Fruit fly (Drosophila melanogaster) whole organism, embryonic: ENCODE results near the gene Eno.

Experiments used
- CG10147 ChIP-seq: fragments of 200-800 bp; sonication (Bioruptor generic); optimal IDR thresholded peaks from 2 replicates; lab custom pipeline; 2019; ENCODE audit warnings: missing biosample characterization, mild to moderate bottlenecking, missing genetic modification characterization, moderate library complexity
- CG12769 ChIP-seq: fragments of 200-800 bp; sonication (Bioruptor generic); optimal IDR thresholded peaks from 2 replicates; lab custom pipeline; 2019; ENCODE audit warnings: missing biosample characterization, mild to moderate bottlenecking, missing genetic modification characterization, moderate library complexity
- CG12942 ChIP-seq: fragments of 200-800 bp; sonication (Bioruptor generic); optimal IDR thresholded peaks from 3 replicates; lab custom pipeline; 2016; ENCODE audit warnings: missing biosample characterization, missing genetic modification characterization
- CG13424 ChIP-seq: fragments of 200-800 bp; sonication (Bioruptor generic); optimal IDR thresholded peaks from 2 replicates; lab custom pipeline; 2019; ENCODE audit warnings: missing biosample characterization, mild to moderate bottlenecking, missing genetic modification characterization, moderate library complexity
- CG1529 ChIP-seq: fragments of 200-800 bp; sonication (Bioruptor generic); optimal IDR thresholded peaks from 3 replicates; lab custom pipeline; 2018; ENCODE audit warnings: missing biosample characterization, missing genetic modification characterization
- CG1603 ChIP-seq: fragments of 200-800 bp; sonication (Bioruptor generic); optimal IDR thresholded peaks from 2 replicates; lab custom pipeline; 2019; ENCODE audit warnings: missing biosample characterization, mild to moderate bottlenecking, missing genetic modification characterization, moderate library complexity
- CG32532 ChIP-seq: fragments of 200-800 bp; sonication (Bioruptor generic); IDR thresholded peaks from 2 replicates; pipeline ENCODE4 v1.3.6; 2022; ENCODE audit warnings: missing biosample characterization, missing genetic modification characterization
- CG6689 ChIP-seq: fragments of 200-800 bp; sonication (Bioruptor generic); IDR thresholded peaks from 2 replicates; pipeline ENCODE4 v1.3.6; 2022; ENCODE audit warnings: missing biosample characterization, missing genetic modification characterization
- CG8290 ChIP-seq, 3 experiments: fragments of 200-800 bp; sonication (Bioruptor generic); optimal IDR thresholded peaks; 2 replicates each; lab custom pipeline; 2016 to 2019; ENCODE audit warnings: missing biosample characterization in 3 of 3, missing genetic modification characterization in 3 of 3, mild to moderate bottlenecking in 2 of 3, moderate library complexity in 1 of 3
- GATAe ChIP-seq: fragments of 200-800 bp; sonication (Bioruptor generic); conservative IDR thresholded peaks from 2 replicates; pipeline ENCODE4 v1.3.6; 2022; ENCODE audit warnings: missing biosample characterization, missing genetic modification characterization
- Gsc ChIP-seq: fragments of 200-800 bp; sonication (Bioruptor generic); IDR thresholded peaks from 2 replicates; pipeline ENCODE4 v1.3.6; 2022; ENCODE audit warnings: missing biosample characterization, missing genetic modification characterization
- Med ChIP-seq: fragments of 200-800 bp; sonication (Bioruptor generic); peaks from one replicate; lab custom pipeline; 2016; ENCODE audit warnings: missing biosample characterization, missing genetic modification characterization, mild to moderate bottlenecking, inconsistent platforms, moderate library complexity
- NC2β ChIP-seq: fragments of 200-800 bp; sonication (Bioruptor generic); optimal IDR thresholded peaks from 2 replicates; lab custom pipeline; 2016; ENCODE audit warnings: missing biosample characterization, missing genetic modification characterization
- Nf-YB ChIP-seq: fragments of 200-800 bp; sonication (Bioruptor generic); optimal IDR thresholded peaks from 3 replicates; lab custom pipeline; 2019; ENCODE audit warnings: missing biosample characterization, mild to moderate bottlenecking, missing genetic modification characterization, moderate library complexity
- PHDP ChIP-seq: fragments of 200-800 bp; sonication (Bioruptor generic); optimal IDR thresholded peaks from 3 replicates; lab custom pipeline; 2018; ENCODE audit warnings: missing biosample characterization, mild to moderate bottlenecking, missing genetic modification characterization, moderate library complexity
- Pdp1 ChIP-seq, 2 experiments: fragments of 200-800 bp; sonication (Bioruptor generic); optimal IDR thresholded peaks; 3 replicates each; lab custom pipeline; 2016; ENCODE audit warnings: missing biosample characterization in 2 of 2, missing genetic modification characterization in 2 of 2, mild to moderate bottlenecking in 1 of 2, moderate library complexity in 1 of 2
- Six4 ChIP-seq: fragments of 200-800 bp; sonication (Bioruptor generic); optimal IDR thresholded peaks from 2 replicates; lab custom pipeline; 2016; ENCODE audit warnings: missing biosample characterization, missing genetic modification characterization
- Tbp ChIP-seq: fragments of >200 bp; optimal IDR thresholded peaks from 2 replicates; lab custom pipeline; 2018; ENCODE audit warnings: missing biosample characterization, missing genetic modification characterization
- YL-1 ChIP-seq: fragments of 200-800 bp; sonication (Bioruptor generic); optimal IDR thresholded peaks from 3 replicates; lab custom pipeline; 2017; ENCODE audit warnings: missing biosample characterization, mild to moderate bottlenecking, missing genetic modification characterization
- ap ChIP-seq: fragments of 200-800 bp; sonication (Bioruptor generic); IDR thresholded peaks from 2 replicates; pipeline ENCODE4 v1.3.6; 2022; ENCODE audit warnings: missing biosample characterization, missing genetic modification characterization
- cg ChIP-seq: fragments of 200-800 bp; sonication (Bioruptor generic); optimal IDR thresholded peaks from 3 replicates; lab custom pipeline; 2019; ENCODE audit warnings: missing biosample characterization, mild to moderate bottlenecking, missing genetic modification characterization, moderate library complexity
- chinmo ChIP-seq: fragments of 200-800 bp; sonication (Bioruptor generic); IDR thresholded peaks from 4 replicates; pipeline ENCODE4 v1.3.6; 2022; ENCODE audit warnings: missing biosample characterization, missing genetic modification characterization; ENCODE audit not compliant: partially characterized antibody
- chn ChIP-seq: fragments of 200-800 bp; sonication (Bioruptor generic); optimal IDR thresholded peaks from 2 replicates; lab custom pipeline; 2016; ENCODE audit warnings: missing biosample characterization, missing genetic modification characterization
- croc ChIP-seq: fragments of 200-800 bp; sonication (Bioruptor generic); conservative IDR thresholded peaks from 3 replicates; pipeline ENCODE4 v1.3.6; 2022; ENCODE audit warnings: missing biosample characterization, missing genetic modification characterization
- dpn ChIP-seq, 2 experiments: fragments of 200-800 bp; sonication (Bioruptor generic); optimal IDR thresholded peaks; 3 replicates each; lab custom pipeline; 2016; ENCODE audit warnings: missing biosample characterization in 2 of 2, missing genetic modification characterization in 2 of 2
- dysf ChIP-seq: fragments of 200-800 bp; sonication (Bioruptor generic); IDR thresholded peaks from 3 replicates; pipeline ENCODE4 v1.3.6; 2022; ENCODE audit warnings: missing biosample characterization, missing genetic modification characterization
- exex ChIP-seq: fragments of 200-800 bp; sonication (Bioruptor generic); optimal IDR thresholded peaks from 4 replicates; lab custom pipeline; 2018; ENCODE audit warnings: missing biosample characterization, mild to moderate bottlenecking, missing genetic modification characterization, moderate library complexity
- fd3F ChIP-seq: fragments of 200-800 bp; sonication (Bioruptor generic); optimal IDR thresholded peaks from 2 replicates; lab custom pipeline; 2018; ENCODE audit warnings: missing biosample characterization, mild to moderate bottlenecking, missing genetic modification characterization, moderate library complexity
- grn ChIP-seq: fragments of 200-800 bp; sonication (Bioruptor generic); optimal IDR thresholded peaks from 3 replicates; lab custom pipeline; 2017; ENCODE audit warnings: missing biosample characterization, missing genetic modification characterization
- jumu ChIP-seq: fragments of 200-800 bp; sonication (Bioruptor generic); optimal IDR thresholded peaks from 3 replicates; lab custom pipeline; 2016; ENCODE audit warnings: missing biosample characterization, missing genetic modification characterization
- knrl ChIP-seq: fragments of 200-800 bp; sonication (Bioruptor generic); IDR thresholded peaks from 3 replicates; pipeline ENCODE4 v1.3.6; 2022; ENCODE audit warnings: missing biosample characterization, missing genetic modification characterization; ENCODE audit not compliant: partially characterized antibody
- lab ChIP-seq: fragments of 200-800 bp; sonication (Bioruptor generic); optimal IDR thresholded peaks from 3 replicates; lab custom pipeline; 2017; ENCODE audit warnings: missing biosample characterization, missing genetic modification characterization, mild to moderate bottlenecking, moderate library complexity, missing genetic modification reagents
- lov ChIP-seq, 2 experiments: fragments of 200-800 bp in 1 of 2; fragments of >200 bp in 1 of 2; sonication (Bioruptor generic) in 1 of 2; IDR thresholded peaks in 1 of 2; optimal IDR thresholded peaks in 1 of 2; 2 replicates in 1 of 2; 3 replicates in 1 of 2; pipeline versions ENCODE4 v1.3.6 to Lab custom; 2017 to 2022; ENCODE audit warnings: missing biosample characterization in 1 of 2, missing genetic modification characterization in 1 of 2
- maf-S ChIP-seq: fragments of 200-800 bp; sonication (Bioruptor generic); optimal IDR thresholded peaks from 2 replicates; lab custom pipeline; 2016; ENCODE audit warnings: missing biosample characterization, missing genetic modification characterization
- mirr ChIP-seq: fragments of 200-800 bp; sonication (Bioruptor generic); optimal IDR thresholded peaks from 3 replicates; lab custom pipeline; 2018; ENCODE audit warnings: missing biosample characterization, mild to moderate bottlenecking, missing genetic modification characterization
- otp ChIP-seq: fragments of 200-800 bp; sonication (Bioruptor generic); IDR thresholded peaks from 3 replicates; pipeline ENCODE4, ENCODE4 v1.3.6; 2022; ENCODE audit warnings: missing biosample characterization, missing genetic modification characterization
- pfk ChIP-seq: fragments of 200-800 bp; sonication (Bioruptor generic); optimal IDR thresholded peaks from 2 replicates; lab custom pipeline; 2018; ENCODE audit warnings: missing biosample characterization, mild to moderate bottlenecking, missing genetic modification characterization, moderate library complexity
- pho ChIP-seq: fragments of 200-800 bp; sonication (Bioruptor generic); optimal IDR thresholded peaks from 2 replicates; lab custom pipeline; 2016; ENCODE audit warnings: missing biosample characterization, missing genetic modification characterization
- psq ChIP-seq: fragments of 200-800 bp; sonication (Bioruptor generic); optimal IDR thresholded peaks from 2 replicates; lab custom pipeline; 2017; ENCODE audit warnings: missing biosample characterization, missing genetic modification characterization
- rib ChIP-seq: fragments of 200-800 bp; sonication (Bioruptor generic); IDR thresholded peaks from 2 replicates; pipeline ENCODE4 v1.3.6; 2022; ENCODE audit warnings: missing biosample characterization, missing genetic modification characterization
- sd ChIP-seq: fragments of 200-800 bp; sonication (Bioruptor generic); optimal IDR thresholded peaks from 3 replicates; lab custom pipeline; 2018; ENCODE audit warnings: missing biosample characterization, mild to moderate bottlenecking, missing genetic modification characterization, moderate library complexity
- slp2 ChIP-seq: fragments of 200-800 bp; sonication (Bioruptor generic); optimal IDR thresholded peaks from 2 replicates; lab custom pipeline; 2016; ENCODE audit warnings: missing biosample characterization, missing genetic modification characterization
- sug ChIP-seq: fragments of 200-800 bp; optimal IDR thresholded peaks from 2 replicates; lab custom pipeline; 2019; ENCODE audit warnings: missing biosample characterization, mild to moderate bottlenecking, missing genetic modification characterization, moderate library complexity
- tll ChIP-seq, 2 experiments: fragments of 200-800 bp in 1 of 2; fragments of >200 bp in 1 of 2; sonication (Bioruptor generic) in 1 of 2; optimal IDR thresholded peaks; 2 replicates each; lab custom pipeline; 2017 to 2019; ENCODE audit warnings: missing biosample characterization in 2 of 2, missing genetic modification characterization in 2 of 2, mild to moderate bottlenecking in 1 of 2, moderate library complexity in 1 of 2
- unpg ChIP-seq: fragments of 200-800 bp; sonication (Bioruptor generic); optimal IDR thresholded peaks from 3 replicates; lab custom pipeline; 2018; ENCODE audit warnings: missing biosample characterization, mild to moderate bottlenecking, missing genetic modification characterization, moderate library complexity

The Eno gene

DNA sequence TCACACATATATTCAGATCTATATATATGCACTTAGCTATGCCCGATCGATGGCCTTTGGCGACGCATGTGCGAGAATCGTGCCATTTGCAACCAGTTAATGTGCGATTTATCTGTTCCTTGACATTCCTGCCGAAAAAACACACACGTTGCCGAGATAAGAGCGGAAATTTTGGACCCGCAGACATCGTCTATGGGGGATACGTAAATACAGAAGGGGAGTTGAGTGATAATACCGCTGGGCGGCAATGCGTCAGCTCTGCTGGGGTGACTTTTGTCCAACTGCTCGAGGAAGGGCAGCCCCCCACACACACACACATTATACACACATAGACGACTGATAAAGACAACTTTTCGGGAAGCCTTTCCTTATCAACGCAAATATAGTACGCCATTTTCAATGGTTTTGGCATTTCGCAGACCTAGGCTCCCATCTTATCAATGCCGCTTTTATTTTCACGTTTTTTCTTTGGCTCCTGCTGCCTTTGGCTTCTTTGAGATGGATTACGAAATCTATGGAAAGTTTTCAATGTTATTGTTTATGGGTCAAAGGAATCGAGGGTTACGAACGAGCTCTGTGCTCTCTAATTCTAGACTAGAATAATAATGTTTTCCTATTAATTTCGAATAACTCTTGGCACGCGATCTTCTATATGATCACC is 8.5 kb downstream of the Eno start (continued):
- TF ChIP-seq lov (optimal IDR thresholded peaks at IDR 0.05; lab: Kevin White, UChicago) (no peak), lov (GFP tag; IDR thresholded peaks at IDR 0.05; lab: Robert Waterston, UW) (0 out of 3 replicates have a peak, but pooled peaks have one; percentile 36), PHDP (no peak), CG32532 (GFP tag; lab: Robert Waterston, UW) (no peak), mirr (GFP tag; lab: Kevin White, UChicago) (peak; percentile 44), pfk (GFP tag; lab: Kevin White, UChicago) (no peak), cg (GFP tag; lab: Kevin White, UChicago) (peak; percentile 13), dysf (no peak), Med (GFP tag; lab: Kevin White, UChicago) (peak; percentile 69), Nf-YB (GFP tag; lab: Kevin White, UChicago) (no peak), rib (GFP tag; lab: Robert Waterston, UW) (peak; percentile 76; the same call in 1 of the 2 replicates), chn (GFP tag; lab: Kevin White, UChicago) (no peak), Gsc (GFP tag; lab: Robert Waterston, UW) (no peak), NC2β (GFP tag; lab: Kevin White, UChicago) (no peak), ap (GFP tag; lab: Robert Waterston, UW) (no peak), Pdp1 (GFP tag; optimal IDR thresholded peaks at IDR 0.05; lab: Kevin White, UChicago) (peak in 1 of 2 experiments; percentile 4), GATAe (GFP tag; lab: Robert Waterston, UW) (peak; percentile 72), exex (peak; percentile 58), grn (GFP tag; lab: Kevin White, UChicago) (peak; percentile 12), psq (GFP tag; lab: Kevin White, UChicago) (no peak), CG8290 (GFP tag; optimal IDR thresholded peaks at IDR 0.05; lab: Kevin White, UChicago) (peak; percentile 1), CG8290 (tag; optimal IDR thresholded peaks at IDR 0.05; lab: Kevin White, UChicago) (no peak), fd3F (GFP tag; lab: Kevin White, UChicago) (no peak), pho (no peak), Six4 (no peak), Tbp (GFP tag; lab: Kevin White, UChicago) (no peak), lab (GFP tag; lab: Kevin White, UChicago) (peak; percentile 35), sd (peak; percentile 96), otp (GFP tag; lab: Robert Waterston, UW) (no peak), CG10147 (GFP tag; lab: Kevin White, UChicago) (no peak), CG12769 (peak; percentile 51)
- TF ChIP-seq, all 482 proteins: peak for 22

- TF ChIP-seq Med (GFP tag; lab: Kevin White, UChicago) = peak; percentile 46
- TF ChIP-seq chinmo (GFP tag; lab: Robert Waterston, UW) = 0 out of 4 replicates have a peak, but pooled peaks have one; percentile 57
- peak; percentile 38 for TF ChIP-seq sug (tag; lab: Kevin White, UChicago)
- no peak for TF ChIP-seq CG12942 (GFP tag; lab: Kevin White, UChicago)
- peak in 1 of 2 experiments; percentile 49 for TF ChIP-seq Pdp1 (GFP tag; optimal IDR thresholded peaks at IDR 0.05; lab: Kevin White, UChicago)
- TF ChIP-seq, all 482 proteins: peak for 4
Observed at dm6 chr2L:1719971-1720370, 9.5 kb downstream of the Eno start.

DNA sequence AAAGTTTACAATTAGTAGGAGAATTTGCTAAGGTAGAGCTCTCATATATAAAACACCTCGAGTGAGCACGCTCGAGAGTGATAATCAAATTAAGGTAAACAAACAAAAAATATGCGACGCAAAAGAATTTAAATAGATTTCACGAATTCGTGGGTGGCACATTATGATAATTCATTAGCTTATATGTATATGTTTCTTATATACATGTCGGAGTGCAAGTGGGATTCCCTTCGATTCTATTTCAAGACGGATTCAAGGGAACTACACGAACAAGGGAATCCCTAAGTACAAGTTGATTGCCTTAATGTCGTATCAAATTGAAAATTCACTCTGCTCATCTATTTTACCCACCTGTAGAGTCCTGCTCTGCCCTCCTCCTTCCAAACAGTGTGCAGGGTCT is 12.2 kb downstream of the Eno start:
- no peak for TF ChIP-seq maf-S (GFP tag; lab: Kevin White, UChicago)
- no peak for TF ChIP-seq YL-1 (GFP tag; lab: Kevin White, UChicago)
- no peak for TF ChIP-seq jumu (GFP tag; lab: Kevin White, UChicago)
- TF ChIP-seq chinmo (GFP tag; lab: Robert Waterston, UW) = no peak
- no peak for TF ChIP-seq knrl (GFP tag; lab: Robert Waterston, UW)
- no peak for TF ChIP-seq rib (GFP tag; lab: Robert Waterston, UW)
- TF ChIP-seq Tbp (GFP tag; lab: Kevin White, UChicago) = no peak
- TF ChIP-seq CG1603 (tag; lab: Kevin White, UChicago) = no peak
- TF ChIP-seq CG13424 (tag; lab: Kevin White, UChicago) = no peak
- no peak for TF ChIP-seq CG1529 (GFP tag; lab: Kevin White, UChicago)
- TF ChIP-seq CG6689 (GFP tag; lab: Robert Waterston, UW) = no peak
- TF ChIP-seq croc = no peak
- TF ChIP-seq dpn (GFP tag; optimal IDR thresholded peaks at IDR 0.05; lab: Kevin White, UChicago) = no peak
- TF ChIP-seq tll (GFP tag; optimal IDR thresholded peaks at IDR 0.05; lab: Kevin White, UChicago) = no peak
- no peak for TF ChIP-seq unpg
- no peak for TF ChIP-seq slp2 (GFP tag; lab: Kevin White, UChicago)
